Worm (Caenorhabditis elegans) whole organism, L4 larva: Measurements from ENCODE around the gene set-17.

ENCODE experiments used
- F26F4.8 ChIP-seq: fragments of 200-800 bp; sonication (Bioruptor generic); conservative IDR thresholded peaks from 2 replicates; pipeline ENCODE4 v1.3.6; 2022; ENCODE audit warnings: missing genetic modification characterization, missing compliant biosample characterization
- F49E8.2 ChIP-seq: sonication (generic microtip); optimal IDR thresholded peaks from 2 replicates; lab custom pipeline; 2016; ENCODE audit warnings: missing compliant biosample characterization, mild to moderate bottlenecking, missing genetic modification characterization, borderline replicate concordance
- R02D3.7 ChIP-seq: fragments of 150-350 bp; sonication (generic microtip); optimal IDR thresholded peaks from 3 replicates; lab custom pipeline; 2014; ENCODE audit warnings: missing biosample characterization, missing genetic modification characterization
- Y48G9A.11 ChIP-seq: fragments of 200-800 bp; sonication (Bioruptor generic); IDR thresholded peaks from 2 replicates; pipeline ENCODE4 v1.3.6; 2022; ENCODE audit warnings: missing genetic modification reagents, missing genetic modification characterization, missing compliant biosample characterization
- Y5F2A.4 ChIP-seq: fragments of 200-800 bp; sonication (Bioruptor generic); optimal IDR thresholded peaks from 2 replicates; lab custom pipeline; 2018; ENCODE audit warnings: mild to moderate bottlenecking, missing genetic modification characterization, missing compliant biosample characterization
- Y75B8A.6 ChIP-seq: fragments of 200-800 bp; sonication (Bioruptor generic); IDR thresholded peaks from 2 replicates; pipeline ENCODE4 v1.3.6; 2022; ENCODE audit warnings: missing genetic modification reagents, missing genetic modification characterization, missing compliant biosample characterization
- ZK546.5 ChIP-seq, 2 experiments: sonication (generic microtip); optimal IDR thresholded peaks; 2 replicates each; lab custom pipeline; 2017; ENCODE audit warnings: missing biosample characterization in 2 of 2, missing genetic modification characterization in 2 of 2
- aha-1 ChIP-seq: fragments of 150-350 bp; peaks from one replicate; lab custom pipeline; 2014; ENCODE audit warnings: missing biosample characterization, missing genetic modification characterization
- aly-2 ChIP-seq: sonication (generic microtip); optimal IDR thresholded peaks from 2 replicates; lab custom pipeline; 2018; ENCODE audit warnings: missing biosample characterization, missing genetic modification characterization
- ceh-20 ChIP-seq: fragments of 200-800 bp; sonication (Bioruptor generic); IDR thresholded peaks from 2 replicates; pipeline ENCODE4 v1.3.6; 2022; ENCODE audit warnings: missing genetic modification reagents, missing genetic modification characterization, missing compliant biosample characterization
- ceh-28 ChIP-seq: fragments of 150-350 bp; optimal IDR thresholded peaks from 2 replicates; lab custom pipeline; 2014; ENCODE audit warnings: missing biosample characterization, missing genetic modification reagents, missing genetic modification characterization
- ceh-44 ChIP-seq: fragments of 200-800 bp; sonication (Bioruptor generic); IDR thresholded peaks from 2 replicates; pipeline ENCODE4 v1.3.6; 2022; ENCODE audit warnings: missing genetic modification reagents, missing genetic modification characterization, missing compliant biosample characterization
- dmd-8 ChIP-seq: fragments of 200-800 bp; sonication (Bioruptor generic); IDR thresholded peaks from 2 replicates; pipeline ENCODE4 v1.3.6; 2022; ENCODE audit warnings: missing genetic modification characterization, missing compliant biosample characterization
- dve-1 ChIP-seq: sonication (generic microtip); optimal IDR thresholded peaks from 2 replicates; lab custom pipeline; 2017; ENCODE audit warnings: antibody characterized with exemption, mild to moderate bottlenecking, missing genetic modification characterization, missing compliant biosample characterization; ENCODE audit not compliant: insufficient read depth
- hif-1 ChIP-seq, 2 experiments: sonication (generic microtip); optimal IDR thresholded peaks; 2 replicates each; lab custom pipeline; 2016 to 2017; ENCODE audit warnings: missing compliant biosample characterization in 2 of 2, missing genetic modification characterization in 2 of 2, missing genetic modification reagents in 2 of 2, missing genotype in 2 of 2, mild to moderate bottlenecking in 1 of 2
- hlh-11 ChIP-seq: fragments of 200-800 bp; sonication (Bioruptor generic); optimal IDR thresholded peaks from 2 replicates; lab custom pipeline; 2018; ENCODE audit warnings: mild to moderate bottlenecking, missing genetic modification characterization, missing compliant biosample characterization
- lin-13 ChIP-seq: fragments of 150-350 bp; optimal IDR thresholded peaks from 2 replicates; lab custom pipeline; 2014; ENCODE audit warnings: missing biosample characterization, missing genetic modification reagents, missing genetic modification characterization
- lin-15B ChIP-seq: fragments of 150-350 bp; sonication (generic microtip); optimal IDR thresholded peaks from 3 replicates; lab custom pipeline; 2014; ENCODE audit warnings: missing biosample characterization, missing genetic modification characterization
- lin-29 ChIP-seq: fragments of 200-800 bp; sonication (Bioruptor generic); IDR thresholded peaks from 2 replicates; pipeline ENCODE4 v1.3.6; 2022; ENCODE audit warnings: missing genetic modification reagents, missing genetic modification characterization, missing compliant biosample characterization
- lin-38 ChIP-seq: fragments of 200-800 bp; sonication (Bioruptor generic); IDR thresholded peaks from 2 replicates; pipeline ENCODE4 v1.3.6; 2022; ENCODE audit warnings: missing genetic modification reagents, missing genetic modification characterization, missing compliant biosample characterization
- lir-3 ChIP-seq: sonication (generic microtip); optimal IDR thresholded peaks from 2 replicates; lab custom pipeline; 2016; ENCODE audit warnings: mild to moderate bottlenecking, missing genetic modification characterization, missing compliant biosample characterization
- lsy-2 ChIP-seq, 2 experiments: fragments of 150-350 bp in 1 of 2; sonication (generic microtip) in 1 of 2; optimal IDR thresholded peaks; 2 replicates each; lab custom pipeline; 2014 to 2017; ENCODE audit warnings: missing biosample characterization in 2 of 2, missing genetic modification characterization in 2 of 2
- madf-5 ChIP-seq, 2 experiments: fragments of 200-800 bp; sonication (Bioruptor generic); IDR thresholded peaks; 2 replicates each; pipeline ENCODE4 v1.3.6; 2022; ENCODE audit warnings: missing compliant biosample characterization in 2 of 2, missing genetic modification characterization in 2 of 2
- mdt-29 ChIP-seq: fragments of 200-800 bp; sonication (Bioruptor generic); IDR thresholded peaks from 2 replicates; pipeline ENCODE4 v1.3.6; 2022; ENCODE audit warnings: missing genetic modification reagents, missing genetic modification characterization, missing compliant biosample characterization
- mep-1 ChIP-seq: fragments of 150-350 bp; sonication (generic microtip); optimal IDR thresholded peaks from 3 replicates; lab custom pipeline; 2014; ENCODE audit warnings: missing biosample characterization, missing genetic modification characterization
- mxl-2 ChIP-seq: fragments of 200-800 bp; sonication (Bioruptor generic); conservative IDR thresholded peaks from 2 replicates; pipeline ENCODE4 v1.3.6; 2022; ENCODE audit warnings: missing genetic modification reagents, missing genetic modification characterization, missing compliant biosample characterization
- mxl-3 ChIP-seq: fragments of 200-800 bp; sonication (Bioruptor generic); optimal IDR thresholded peaks from 2 replicates; lab custom pipeline; 2018; ENCODE audit warnings: mild to moderate bottlenecking, missing genetic modification characterization, missing compliant biosample characterization
- nhr-102 ChIP-seq: sonication (generic microtip); optimal IDR thresholded peaks from 2 replicates; lab custom pipeline; 2016; ENCODE audit warnings: mild to moderate bottlenecking, missing genetic modification characterization, moderate library complexity, missing compliant biosample characterization
- nhr-111 ChIP-seq: fragments of 200-800 bp; sonication (Bioruptor generic); optimal IDR thresholded peaks from 2 replicates; lab custom pipeline; 2018; ENCODE audit warnings: mild to moderate bottlenecking, missing genetic modification characterization, missing compliant biosample characterization
- nhr-237 ChIP-seq: sonication (generic microtip); optimal IDR thresholded peaks from 2 replicates; lab custom pipeline; 2017; ENCODE audit warnings: missing biosample characterization, missing genetic modification characterization
- nhr-25 ChIP-seq: sonication (generic microtip); optimal IDR thresholded peaks from 2 replicates; lab custom pipeline; 2017; ENCODE audit warnings: missing genetic modification characterization, mild to moderate bottlenecking, missing compliant biosample characterization, antibody characterized with exemption, moderate library complexity, borderline replicate concordance; ENCODE audit not compliant: insufficient read depth
- nhr-48 ChIP-seq: sonication (generic microtip); optimal IDR thresholded peaks from 2 replicates; lab custom pipeline; 2016; ENCODE audit warnings: mild to moderate bottlenecking, missing genetic modification characterization, missing compliant biosample characterization
- nhr-6 ChIP-seq: fragments of 150-350 bp; optimal IDR thresholded peaks from 2 replicates; lab custom pipeline; 2014; ENCODE audit warnings: missing biosample characterization, missing genetic modification characterization
- nhr-76 ChIP-seq: fragments of 150-350 bp; optimal IDR thresholded peaks from 2 replicates; lab custom pipeline; 2014; ENCODE audit warnings: missing biosample characterization, missing genetic modification characterization
- pha-4 ChIP-seq, 2 experiments: fragments of 150-350 bp in 1 of 2; fragments of 200-800 bp in 1 of 2; sonication (Bioruptor generic) in 1 of 2; IDR thresholded peaks in 1 of 2; optimal IDR thresholded peaks in 1 of 2; 2 replicates each; pipeline versions ENCODE4 v1.3.6 to Lab custom; 2014 to 2022; ENCODE audit warnings: missing genetic modification characterization in 2 of 2, missing genetic modification reagents in 2 of 2, missing biosample characterization in 1 of 2, missing compliant biosample characterization in 1 of 2
- pqm-1 ChIP-seq: sonication (generic microtip); optimal IDR thresholded peaks from 2 replicates; lab custom pipeline; 2017; ENCODE audit warnings: missing biosample characterization, missing genetic modification characterization
- saeg-2 ChIP-seq: fragments of 200-800 bp; sonication (Bioruptor generic); IDR thresholded peaks from 2 replicates; pipeline ENCODE4 v1.3.6; 2022; ENCODE audit warnings: missing genetic modification reagents, missing genetic modification characterization, missing compliant biosample characterization
- set-16 ChIP-seq: fragments of 200-800 bp; sonication (Bioruptor generic); IDR thresholded peaks from 2 replicates; pipeline ENCODE4 v1.3.6; 2022; ENCODE audit warnings: missing genetic modification reagents, missing genetic modification characterization, missing compliant biosample characterization
- snpc-4 ChIP-seq: fragments of 150-350 bp; optimal IDR thresholded peaks from 2 replicates; lab custom pipeline; 2014; ENCODE audit warnings: missing biosample characterization, missing genetic modification characterization
- tra-1 ChIP-seq: fragments of 200-800 bp; sonication (Bioruptor generic); IDR thresholded peaks from 2 replicates; pipeline ENCODE4 v1.3.6; 2022; ENCODE audit warnings: missing genetic modification reagents, missing genetic modification characterization, missing compliant biosample characterization
- unc-130 ChIP-seq: sonication (generic microtip); optimal IDR thresholded peaks from 2 replicates; lab custom pipeline; 2016; ENCODE audit warnings: missing genetic modification reagents, missing genetic modification characterization, missing compliant biosample characterization
- unc-39 ChIP-seq: sonication (generic microtip); optimal IDR thresholded peaks from 2 replicates; lab custom pipeline; 2017; ENCODE audit warnings: missing biosample characterization, missing genetic modification characterization
- zfp-3 ChIP-seq: fragments of 200-800 bp; sonication (Bioruptor generic); conservative IDR thresholded peaks from 2 replicates; pipeline ENCODE4 v1.3.6; 2022; ENCODE audit warnings: missing genetic modification reagents, missing genetic modification characterization, missing compliant biosample characterization
- zip-2 ChIP-seq: fragments of 150-350 bp; optimal IDR thresholded peaks from 2 replicates; lab custom pipeline; 2014; ENCODE audit warnings: missing biosample characterization, missing genetic modification characterization

The set-17 gene

DNA sequence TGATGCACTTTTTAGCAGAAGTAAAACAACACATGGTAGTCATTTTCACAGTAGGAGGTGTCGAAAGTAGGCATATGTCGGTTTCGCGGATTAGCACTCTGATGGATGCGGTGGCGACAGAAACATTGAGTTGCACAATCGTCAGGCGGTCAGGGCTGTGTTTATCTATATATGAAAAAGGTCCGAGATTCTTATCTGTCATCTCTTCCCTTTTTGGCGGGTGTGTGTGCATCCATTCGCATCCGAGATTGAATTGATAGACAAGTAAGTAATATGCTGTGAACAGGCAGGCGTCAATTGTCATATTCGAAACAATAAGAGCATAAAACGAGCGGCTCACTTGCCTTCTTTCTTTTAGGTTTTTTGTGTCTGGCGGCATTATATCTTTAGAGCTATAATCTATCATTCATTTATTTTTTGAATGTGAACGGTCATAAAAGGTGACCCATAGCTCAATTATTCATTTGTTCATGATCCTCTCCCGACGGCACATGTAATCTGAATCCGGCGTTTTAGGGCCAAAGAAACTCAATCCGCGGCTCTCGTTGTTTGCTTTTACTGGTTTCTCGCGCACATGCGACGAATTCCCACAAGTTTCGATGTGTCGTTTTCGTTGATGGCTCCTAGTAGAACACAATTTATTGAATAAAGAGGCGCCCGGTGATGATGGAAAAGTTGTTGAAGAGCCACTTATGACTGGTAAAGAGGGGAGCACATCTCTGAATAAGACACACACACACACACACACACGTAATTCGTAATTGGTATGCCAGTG lies 41.5 kb downstream of the set-17 start:
- no peak for TF ChIP-seq ceh-44 (GFP tag; lab: Robert Waterston, UW)
- TF ChIP-seq aha-1 (tag; lab: Kevin White, UChicago), result peak; percentile 90

DNA sequence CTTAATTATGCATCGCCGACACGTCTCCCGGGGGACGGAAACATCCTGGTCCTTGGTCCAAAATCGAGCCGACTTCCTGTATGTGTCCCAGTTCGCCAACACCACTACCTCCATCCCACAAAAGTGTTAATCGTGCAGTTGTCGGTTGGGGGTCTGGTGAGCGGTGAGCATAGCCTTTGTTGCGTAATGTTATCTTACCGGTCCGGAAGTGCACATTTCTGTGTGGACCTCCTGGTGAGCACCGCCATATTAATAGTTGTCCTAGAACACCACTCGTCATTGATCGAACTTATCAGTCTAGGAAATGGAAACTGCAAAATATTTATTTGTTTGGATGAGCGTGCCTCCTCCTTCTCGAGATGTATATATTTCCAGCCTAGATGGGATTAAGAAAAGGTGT lies 43.0 kb downstream of the set-17 start:
- TF ChIP-seq madf-5 (GFP tag; IDR thresholded peaks at IDR 0.05; lab: Robert Waterston, UW), result no peak
- no peak for TF ChIP-seq aly-2
- TF ChIP-seq nhr-237 (tag; lab: Kevin White, UChicago), result no peak
- TF ChIP-seq mxl-2 (GFP tag; lab: Robert Waterston, UW), result no peak
- no peak for TF ChIP-seq mep-1
- no peak for TF ChIP-seq lin-13 (GFP tag; lab: Kevin White, UChicago)
- TF ChIP-seq set-16, result no peak
- no peak for TF ChIP-seq F26F4.8
- TF ChIP-seq nhr-76 (tag; lab: Kevin White, UChicago), result no peak
- no peak for TF ChIP-seq lsy-2 (tag; optimal IDR thresholded peaks at IDR 0.05; lab: Kevin White, UChicago)
- no peak for TF ChIP-seq R02D3.7 (tag; lab: Kevin White, UChicago)
- TF ChIP-seq ceh-44 (GFP tag; lab: Robert Waterston, UW), result no peak
- TF ChIP-seq ZK546.5 (tag; optimal IDR thresholded peaks at IDR 0.05; lab: Kevin White, UChicago), result no peak
- no peak for TF ChIP-seq nhr-48 (tag; lab: Kevin White, UChicago)

DNA sequence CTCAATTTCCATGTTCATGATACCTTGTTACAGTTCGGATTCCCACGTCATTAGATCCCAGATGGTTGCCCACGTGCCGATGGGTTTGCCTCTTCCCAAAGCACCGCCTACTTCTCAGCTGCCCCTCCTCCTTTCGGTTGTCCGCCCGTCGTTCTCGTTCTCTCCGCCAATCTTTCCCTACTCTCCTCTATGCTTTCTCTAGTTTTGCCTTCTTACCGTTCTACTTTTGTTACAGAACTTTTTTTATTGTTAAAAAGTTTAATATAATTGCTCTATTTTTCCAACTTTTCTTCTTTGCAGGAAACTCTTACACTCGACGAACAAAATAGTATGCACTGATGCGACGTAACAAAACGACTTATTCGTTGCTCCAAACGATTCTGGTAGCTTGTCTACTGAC lies 43.7 kb downstream of the set-17 start, which contains the start of gene lat-1:
lat-1 (plus strand) TSS at position 301 of the 400 bp plus-strand sequence.
- TF ChIP-seq lin-38, result no peak
- TF ChIP-seq nhr-6 (tag; lab: Kevin White, UChicago), result no peak
- no peak for TF ChIP-seq hlh-11
- no peak for TF ChIP-seq lin-15B
- TF ChIP-seq saeg-2, result no peak
- no peak for TF ChIP-seq Y75B8A.6 (GFP tag; lab: Robert Waterston, UW)
- TF ChIP-seq unc-130 (GFP tag; lab: Kevin White, UChicago), result no peak
- TF ChIP-seq dmd-8 (GFP tag; lab: Robert Waterston, UW), result no peak
- no peak for TF ChIP-seq mdt-29 (GFP tag; lab: Robert Waterston, UW)
- no peak for TF ChIP-seq Y48G9A.11 (GFP tag; lab: Robert Waterston, UW)
- TF ChIP-seq R02D3.7 (tag; lab: Kevin White, UChicago), result no peak
- TF ChIP-seq mxl-3, result no peak
- TF ChIP-seq set-16, result no peak
- no peak for TF ChIP-seq ceh-44 (GFP tag; lab: Robert Waterston, UW)
- no peak for TF ChIP-seq ceh-20 (GFP tag; lab: Robert Waterston, UW)
- TF ChIP-seq, all 104 proteins: peak for 0

DNA sequence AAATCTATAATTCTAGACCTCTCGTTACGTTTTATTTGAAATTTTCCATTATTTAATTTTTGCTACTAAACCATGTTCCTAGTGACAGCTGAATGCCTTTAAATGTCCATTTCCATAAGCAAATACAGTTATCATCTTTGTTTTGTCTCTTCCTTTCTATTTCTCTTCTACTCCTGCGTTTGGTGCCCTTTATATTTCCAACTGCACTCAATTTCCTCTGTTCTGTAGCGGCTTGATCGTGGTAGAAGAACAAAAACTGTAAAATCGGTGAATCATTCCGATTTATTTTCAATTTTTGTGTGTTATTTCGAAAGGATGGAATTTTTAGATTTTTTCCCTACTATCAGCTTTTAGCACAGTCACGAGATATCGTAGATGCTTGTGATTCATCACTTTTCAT lies 44.4 kb downstream of the set-17 start:
- TF ChIP-seq pha-4 (GFP tag; IDR thresholded peaks at IDR 0.05; lab: Robert Waterston, UW) (no peak), pha-4 (tag; optimal IDR thresholded peaks at IDR 0.05; lab: Kevin White, UChicago) (no peak), lsy-2 (tag; optimal IDR thresholded peaks at IDR 0.05; lab: Kevin White, UChicago) (no peak), nhr-111 (no peak), dve-1 (tag; lab: Kevin White, UChicago) (peak; percentile 36), pqm-1 (peak; percentile 9), ceh-28 (tag; lab: Kevin White, UChicago) (no peak), aha-1 (tag; lab: Kevin White, UChicago) (peak; percentile 75)
- TF ChIP-seq, all 104 proteins: peak for 3

DNA sequence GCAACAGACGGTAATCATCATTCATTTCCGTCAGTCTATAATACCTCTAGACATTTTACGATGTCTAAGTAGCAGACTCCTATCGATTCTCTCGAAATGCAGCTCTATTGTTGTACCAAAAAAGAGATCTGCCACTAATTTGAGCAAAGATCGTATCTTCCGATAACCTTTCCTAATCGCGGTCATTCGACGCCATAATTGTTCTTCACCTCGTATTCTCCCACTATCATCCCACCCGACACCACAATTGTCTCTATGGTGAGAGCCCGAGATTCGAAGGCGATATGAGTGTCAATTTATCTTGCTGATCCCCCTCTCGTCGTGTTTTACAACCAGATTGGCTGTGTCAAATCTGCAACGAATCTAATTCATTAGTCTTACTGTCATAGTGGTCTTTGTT lies 44.9 kb downstream of the set-17 start:
- TF ChIP-seq lin-29 (GFP tag; lab: Robert Waterston, UW) (no peak), zfp-3 (no peak), dmd-8 (GFP tag; lab: Robert Waterston, UW) (no peak), snpc-4 (tag; lab: Kevin White, UChicago) (no peak), nhr-25 (tag; lab: Kevin White, UChicago) (no peak), nhr-102 (tag; lab: Kevin White, UChicago) (no peak), hif-1 (tag; optimal IDR thresholded peaks at IDR 0.05; lab: Kevin White, UChicago) (no peak), unc-39 (tag; lab: Kevin White, UChicago) (no peak), F49E8.2 (tag; lab: Kevin White, UChicago) (no peak), tra-1 (no peak), Y5F2A.4 (GFP tag; lab: Kevin White, UChicago) (no peak), lir-3 (tag; lab: Kevin White, UChicago) (no peak), zip-2 (tag; lab: Kevin White, UChicago) (no peak)
